Worm (Caenorhabditis elegans) whole organism, late embryonic: Measurements from ENCODE around the gene dlc-3.
"Not testable (repeated sequence)": the region's sequence is repeated elsewhere in the genome, so short reads cannot be mapped to it uniquely, and the experiment has no call there.

ENCODE experiments used
- C38D4.7 ChIP-seq: fragments of 200-800 bp; sonication (Bioruptor generic); optimal IDR thresholded peaks from 2 replicates; lab custom pipeline; 2018; ENCODE audit warnings: mild to moderate bottlenecking, missing genetic modification characterization, moderate library complexity, missing compliant biosample characterization
- F13H6.1 ChIP-seq: sonication (generic microtip); optimal IDR thresholded peaks from 2 replicates; lab custom pipeline; 2016; ENCODE audit warnings: missing genetic modification characterization, missing compliant biosample characterization
- K02D7.2 ChIP-seq: sonication (generic microtip); optimal IDR thresholded peaks from 2 replicates; lab custom pipeline; 2017; ENCODE audit warnings: mild to moderate bottlenecking, missing genetic modification characterization, missing compliant biosample characterization
- K09A11.1 ChIP-seq: sonication (generic microtip); optimal IDR thresholded peaks from 2 replicates; lab custom pipeline; 2017; ENCODE audit warnings: antibody characterized with exemption, mild to moderate bottlenecking, missing genetic modification characterization, missing compliant biosample characterization; ENCODE audit not compliant: insufficient read depth
- ama-1 ChIP-seq: fragments of 150-350 bp; optimal IDR thresholded peaks from 2 replicates; lab custom pipeline; 2014
- ceh-18 ChIP-seq: sonication (generic microtip); optimal IDR thresholded peaks from 2 replicates; lab custom pipeline; 2016; ENCODE audit warnings: missing genetic modification characterization, missing compliant biosample characterization
- ceh-48 ChIP-seq: sonication (generic microtip); optimal IDR thresholded peaks from 2 replicates; lab custom pipeline; 2016; ENCODE audit warnings: missing genetic modification characterization, inconsistent platforms, missing compliant biosample characterization
- dmd-4 ChIP-seq: sonication (generic microtip); optimal IDR thresholded peaks from 2 replicates; lab custom pipeline; 2016; ENCODE audit warnings: borderline replicate concordance, missing genetic modification characterization, missing compliant biosample characterization
- eyg-1 ChIP-seq: sonication (generic microtip); optimal IDR thresholded peaks from 2 replicates; lab custom pipeline; 2016; ENCODE audit warnings: missing genotype, missing genetic modification characterization, missing compliant biosample characterization
- gmeb-2 ChIP-seq: sonication (generic microtip); optimal IDR thresholded peaks from 2 replicates; lab custom pipeline; 2016; ENCODE audit warnings: missing genetic modification characterization, inconsistent platforms, missing compliant biosample characterization
- hlh-15 ChIP-seq: sonication (generic microtip); optimal IDR thresholded peaks from 2 replicates; lab custom pipeline; 2016; ENCODE audit warnings: missing genetic modification characterization, missing compliant biosample characterization
- lin-11 ChIP-seq: fragments of 200-800 bp; sonication (Bioruptor generic); optimal IDR thresholded peaks from 2 replicates; lab custom pipeline; 2018; ENCODE audit warnings: mild to moderate bottlenecking, missing genetic modification characterization, missing compliant biosample characterization
- madf-2 ChIP-seq: sonication (generic microtip); optimal IDR thresholded peaks from 2 replicates; lab custom pipeline; 2017; ENCODE audit warnings: missing genetic modification characterization, missing compliant biosample characterization
- ref-2 ChIP-seq: sonication (generic microtip); optimal IDR thresholded peaks from 2 replicates; lab custom pipeline; 2016; ENCODE audit warnings: missing genetic modification characterization, missing compliant biosample characterization
- rnt-1 ChIP-seq: sonication (generic microtip); optimal IDR thresholded peaks from 2 replicates; lab custom pipeline; 2016; ENCODE audit warnings: missing genetic modification characterization, missing compliant biosample characterization

dlc-3 gene

ce11 chrIV:16480888-16481287, 48.9 kb downstream of the dlc-3 start, which contains the start of gene Y51H4A.938:
TSS of gene Y51H4A.938 (plus strand) at chrIV:16481188.
- TF ChIP-seq ama-1 (lab: Kevin White, UChicago); hlh-15 (tag; lab: Kevin White, UChicago); K02D7.2 (tag; lab: Kevin White, UChicago): not testable (repeated sequence)

ce11 chrIV:16482790-16483189, 50.8 kb downstream of the dlc-3 start:
- TF ChIP-seq ama-1 (lab: Kevin White, UChicago) (peak; percentile 41), ceh-48 (tag; lab: Kevin White, UChicago) (peak; percentile 2), madf-2 (tag; lab: Kevin White, UChicago) (no peak)

ce11 chrIV:16483273-16484204, 51.5 kb downstream of the dlc-3 start:
- TF ChIP-seq ceh-18 (tag; lab: Kevin White, UChicago), result no peak
- no peak for TF ChIP-seq rnt-1 (tag; lab: Kevin White, UChicago)
- TF ChIP-seq eyg-1 (tag; lab: Kevin White, UChicago), result no peak
- no peak for TF ChIP-seq dmd-4 (tag; lab: Kevin White, UChicago)
- no peak for TF ChIP-seq lin-11 (tag; lab: Kevin White, UChicago)
- TF ChIP-seq F13H6.1 (tag; lab: Kevin White, UChicago), result no peak
- TF ChIP-seq ref-2, result no peak
- TF ChIP-seq ama-1 (lab: Kevin White, UChicago), result no peak
- TF ChIP-seq C38D4.7 (GFP tag; lab: Kevin White, UChicago), result no peak
- no peak for TF ChIP-seq gmeb-2 (tag; lab: Kevin White, UChicago)
- no peak for TF ChIP-seq K09A11.1 (tag; lab: Kevin White, UChicago)
